Fruit fly (Drosophila melanogaster): ENCODE data around the gene CG14834.

Gene CG14834

dm6 chr3L:7328567-7329253 lies 18.2 kb downstream of the CG14834 start, which contains the start of the genes mrva, CG42307 and mus312 (continued):
- no peak for TF ChIP-seq CG7839 (tag; optimal IDR thresholded peaks at IDR 0.05)
- peak; percentile 84 for TF ChIP-seq ssp (GFP tag; IDR thresholded peaks at IDR 0.05)
- TF ChIP-seq Awh (GFP tag; IDR thresholded peaks at IDR 0.05) = peak; percentile 73

- no peak for TF ChIP-seq CG7987 (GFP tag; optimal IDR thresholded peaks at IDR 0.05)
- TF ChIP-seq gcm (GFP tag; optimal IDR thresholded peaks at IDR 0.05) = peak; percentile 83
- peak; percentile 15 for TF ChIP-seq Med (GFP tag)
- no peak for TF ChIP-seq CG7928 (GFP tag; optimal IDR thresholded peaks at IDR 0.05)
- TF ChIP-seq GATAe (GFP tag; conservative IDR thresholded peaks at IDR 0.05) = no peak
Measured at dm6 chr3L:7326676-7327075, 20.2 kb downstream of the CG14834 start.

- TF ChIP-seq klu (GFP tag; IDR thresholded peaks at IDR 0.05) (peak; percentile 48; the same call in 1 of the 2 replicates), CG11456 (GFP tag; IDR thresholded peaks at IDR 0.05) (peak; percentile 64), bab2 (GFP tag; optimal IDR thresholded peaks at IDR 0.05) (peak; percentile 56), Ravus (GFP tag; IDR thresholded peaks at IDR 0.05) (no peak), Jarid2 (GFP tag; optimal IDR thresholded peaks at IDR 0.05) (no peak), gcm2 (GFP tag; optimal IDR thresholded peaks at IDR 0.05) (no peak), dan (GFP tag; IDR thresholded peaks at IDR 0.05) (peak; percentile 45; the same call in 1 of the 2 replicates), vfl (GFP tag; optimal IDR thresholded peaks at IDR 0.05) (peak; percentile 67), sug (tag; optimal IDR thresholded peaks at IDR 0.05) (peak; percentile 73), zfh2 (GFP tag; optimal IDR thresholded peaks at IDR 0.05) (peak; percentile 53), CG14860 (GFP tag; IDR thresholded peaks at IDR 0.05; ENCODE audit: partially characterized antibody) (no peak), ranshi (GFP tag; IDR thresholded peaks at IDR 0.05) (peak; percentile 79; the same call in 1 of the 2 replicates), CTCF (GFP tag; optimal IDR thresholded peaks at IDR 0.05) (no peak), Ssrp (tag; optimal IDR thresholded peaks at IDR 0.05) (peak; percentile 76), CG2678 (tag; optimal IDR thresholded peaks at IDR 0.05) (no peak), hkb (optimal IDR thresholded peaks at IDR 0.05) (peak; percentile 100), hkb (GFP tag; IDR thresholded peaks at IDR 0.05) (peak; percentile 58), Ets97D (GFP tag; optimal IDR thresholded peaks at IDR 0.05) (peak; percentile 70), HmgZ (tag; optimal IDR thresholded peaks at IDR 0.05) (peak; percentile 85), ATbp (GFP tag; optimal IDR thresholded peaks at IDR 0.05) (no peak), ewg (GFP tag; optimal IDR thresholded peaks at IDR 0.05) (peak; percentile 60), Pdp1 (GFP tag; optimal IDR thresholded peaks at IDR 0.05) (peak in 1 of 2 experiments; percentile 56), CG11504 (tag; optimal IDR thresholded peaks at IDR 0.05) (no peak), CG1647 (GFP tag; optimal IDR thresholded peaks at IDR 0.05) (peak; percentile 37), CG12659 (GFP tag; optimal IDR thresholded peaks at IDR 0.05) (peak; percentile 76), CG13775 (GFP tag; optimal IDR thresholded peaks at IDR 0.05) (peak; percentile 79), sisA (GFP tag; IDR thresholded peaks at IDR 0.05) (peak; percentile 87), CG3838 (GFP tag; optimal IDR thresholded peaks at IDR 0.05) (peak; percentile 16), CG6654 (GFP tag; optimal IDR thresholded peaks at IDR 0.05) (no peak), CG31224 (GFP tag; IDR thresholded peaks at IDR 0.05) (peak; percentile 52), disco-r (GFP tag; optimal IDR thresholded peaks at IDR 0.05) (no peak), CG8388 (GFP tag; optimal IDR thresholded peaks at IDR 0.05) (peak; percentile 62), trem (tag; optimal IDR thresholded peaks at IDR 0.05) (peak; percentile 82), slp2 (GFP tag; optimal IDR thresholded peaks at IDR 0.05) (no peak), Tbp (GFP tag; optimal IDR thresholded peaks at IDR 0.05) (no peak), CG2199 (GFP tag; IDR thresholded peaks at IDR 0.05) (no peak), fd102C (GFP tag; optimal IDR thresholded peaks at IDR 0.05) (no peak), CG15073 (GFP tag; optimal IDR thresholded peaks at IDR 0.05) (no peak), CG3281 (GFP tag; optimal IDR thresholded peaks at IDR 0.05) (peak; percentile 6), CG14667 (GFP tag; IDR thresholded peaks at IDR 0.05) (peak; percentile 56)
Measured at dm6 chr3L:7323348-7323747, 23.6 kb downstream of the CG14834 start, which contains the start of the genes RhoGEF4 and Rint1. Gene RhoGEF4 (minus strand): TSS chr3L:7323411. Gene Rint1 (plus strand): TSS chr3L:7323619.
